Worm (Caenorhabditis elegans) whole organism, midembryonic: ENCODE results near the gene gst-35.

Experiments used
- T22C8.4 ChIP-seq: fragments of 200-800 bp; sonication (Bioruptor generic); IDR thresholded peaks from 2 replicates; pipeline ENCODE4 v1.3.6; 2022; ENCODE audit warnings: missing genetic modification characterization, missing compliant biosample characterization
- cog-1 ChIP-seq: sonication (generic microtip); optimal IDR thresholded peaks from 2 replicates; lab custom pipeline; 2016; ENCODE audit warnings: missing genetic modification characterization, missing compliant biosample characterization
- flt-1 ChIP-seq: fragments of 200-800 bp; sonication (Bioruptor generic); IDR thresholded peaks from 2 replicates; pipeline ENCODE4 v1.3.6; 2022; ENCODE audit warnings: missing genetic modification characterization, missing compliant biosample characterization
- klf-2 ChIP-seq: fragments of 200-800 bp; sonication (Bioruptor generic); conservative IDR thresholded peaks from 2 replicates; pipeline ENCODE4 v1.3.6; 2022; ENCODE audit warnings: missing genetic modification reagents, missing genetic modification characterization, missing compliant biosample characterization
- med-1 ChIP-seq: sonication (generic microtip); optimal IDR thresholded peaks from 2 replicates; lab custom pipeline; 2017; ENCODE audit warnings: missing genetic modification characterization, mild to moderate bottlenecking, missing compliant biosample characterization, antibody characterized with exemption, missing genetic modification reagents; ENCODE audit not compliant: insufficient read depth
- ref-1 ChIP-seq: fragments of 200-800 bp; sonication (Bioruptor generic); conservative IDR thresholded peaks from 2 replicates; pipeline ENCODE4 v1.3.6; 2022; ENCODE audit warnings: missing genetic modification reagents, missing genetic modification characterization, missing compliant biosample characterization
- tab-1 ChIP-seq: fragments of 200-800 bp; sonication (Bioruptor generic); IDR thresholded peaks from 2 replicates; pipeline ENCODE4 v1.3.6; 2022; ENCODE audit warnings: missing genetic modification characterization, missing compliant biosample characterization
- ztf-23 ChIP-seq: fragments of 200-800 bp; sonication (Bioruptor generic); IDR thresholded peaks from 2 replicates; pipeline ENCODE4 v1.3.6; 2022; ENCODE audit warnings: missing genetic modification reagents, missing genetic modification characterization, missing compliant biosample characterization
- ztf-29 ChIP-seq: fragments of 200-800 bp; sonication (Bioruptor generic); IDR thresholded peaks from 2 replicates; pipeline ENCODE4 v1.3.6; 2022; ENCODE audit warnings: missing genetic modification reagents, missing genetic modification characterization, missing compliant biosample characterization

DNA sequence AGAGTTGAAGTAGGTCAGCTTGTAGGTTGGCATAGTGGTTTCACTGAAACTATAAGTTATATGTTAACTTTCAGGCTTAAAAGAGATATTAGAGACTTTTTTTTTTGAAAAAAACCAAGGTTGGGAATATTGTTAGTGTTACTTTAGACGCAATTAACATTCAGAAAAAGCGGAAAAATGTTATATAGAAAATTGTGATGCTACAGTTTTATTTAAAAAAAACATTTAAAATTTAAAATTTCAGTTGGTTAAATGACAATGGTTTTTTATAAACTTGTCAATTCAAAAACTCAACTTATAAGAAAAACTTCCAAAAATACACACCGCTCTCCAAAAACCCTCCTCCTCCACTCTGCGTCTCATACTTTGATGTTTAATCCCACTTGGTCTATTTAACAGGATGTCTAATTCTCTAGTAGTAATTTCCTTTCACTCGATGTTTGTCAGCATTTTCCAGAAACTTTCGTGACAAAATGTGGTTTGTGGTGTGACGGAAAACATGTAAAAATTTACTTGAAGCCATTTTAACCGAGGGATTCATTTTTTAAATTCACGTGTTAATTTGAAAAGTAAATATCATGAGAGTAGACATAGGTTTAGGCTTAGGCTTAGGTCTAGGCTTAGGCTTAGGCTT is 10.2 kb downstream of the gst-35 start, which contains the start of gene gst-31:
- TF ChIP-seq tab-1 (GFP tag; lab: Robert Waterston, UW), result no peak
- TF ChIP-seq ref-1 (GFP tag; lab: Robert Waterston, UW), result no peak
- no peak for TF ChIP-seq med-1 (GFP tag; lab: Kevin White, UChicago)
- TF ChIP-seq klf-2 (GFP tag; lab: Robert Waterston, UW), result no peak
- TF ChIP-seq flt-1 (GFP tag; lab: Robert Waterston, UW), result no peak
- no peak for TF ChIP-seq ztf-23 (GFP tag; lab: Robert Waterston, UW)
- TF ChIP-seq ztf-29, result no peak
- no peak for TF ChIP-seq T22C8.4
- TF ChIP-seq cog-1 (tag; lab: Kevin White, UChicago), result no peak
